Fruit fly (Drosophila melanogaster) whole organism, embryonic: ENCODE data around the gene CG9616.

Source experiments
- Aef1 ChIP-seq: fragments of 200-800 bp; sonication (Bioruptor generic); IDR thresholded peaks from 3 replicates; pipeline ENCODE4 v1.3.6; 2022; ENCODE audit warnings: missing biosample characterization, missing genetic modification characterization
- B-H2 ChIP-seq: fragments of 200-800 bp; sonication (Bioruptor generic); optimal IDR thresholded peaks from 2 replicates; lab custom pipeline; 2018; ENCODE audit warnings: missing biosample characterization, mild to moderate bottlenecking, missing genetic modification characterization
- C15 ChIP-seq: fragments of 200-800 bp; sonication (Bioruptor generic); IDR thresholded peaks from 3 replicates; pipeline ENCODE4 v1.3.6; 2022; ENCODE audit warnings: missing biosample characterization, missing genetic modification characterization
- CG11695 ChIP-seq: fragments of 200-800 bp; sonication (Bioruptor generic); IDR thresholded peaks from 3 replicates; pipeline ENCODE4 v1.3.6; 2022; ENCODE audit warnings: missing biosample characterization, missing genetic modification characterization
- CG11723 ChIP-seq: fragments of 200-800 bp; sonication (Bioruptor generic); optimal IDR thresholded peaks from 2 replicates; lab custom pipeline; 2017; ENCODE audit warnings: missing biosample characterization, mild to moderate bottlenecking, missing genetic modification characterization
- CG13775 ChIP-seq: fragments of 200-800 bp; sonication (Bioruptor generic); optimal IDR thresholded peaks from 3 replicates; lab custom pipeline; 2017; ENCODE audit warnings: missing biosample characterization, mild to moderate bottlenecking, missing genetic modification characterization
- CG14667 ChIP-seq: fragments of 200-800 bp; sonication (Bioruptor generic); IDR thresholded peaks from 2 replicates; pipeline ENCODE4 v1.3.6; 2022; ENCODE audit warnings: missing biosample characterization, missing genetic modification characterization
- CG1529 ChIP-seq: fragments of 200-800 bp; sonication (Bioruptor generic); optimal IDR thresholded peaks from 3 replicates; lab custom pipeline; 2018; ENCODE audit warnings: missing biosample characterization, missing genetic modification characterization
- CG15514 ChIP-seq: fragments of 200-800 bp; sonication (Bioruptor generic); optimal IDR thresholded peaks from 3 replicates; lab custom pipeline; 2017; ENCODE audit warnings: missing biosample characterization, missing genetic modification characterization, mild to moderate bottlenecking, moderate library complexity, missing genetic modification reagents
- CG2199 ChIP-seq: fragments of 200-800 bp; sonication (Bioruptor generic); IDR thresholded peaks from 3 replicates; pipeline ENCODE4 v1.3.6; 2022; ENCODE audit warnings: missing biosample characterization, missing genetic modification characterization
- CG2712 ChIP-seq: fragments of 200-800 bp; optimal IDR thresholded peaks from 3 replicates; lab custom pipeline; 2019; ENCODE audit warnings: missing biosample characterization, mild to moderate bottlenecking, missing genetic modification characterization, moderate library complexity
- CG30403 ChIP-seq: fragments of 200-800 bp; sonication (Bioruptor generic); optimal IDR thresholded peaks from 3 replicates; lab custom pipeline; 2016; ENCODE audit warnings: missing biosample characterization, missing genetic modification characterization
- CG3065 ChIP-seq: fragments of 200-800 bp; sonication (Bioruptor generic); optimal IDR thresholded peaks from 2 replicates; lab custom pipeline; 2016; ENCODE audit warnings: missing biosample characterization, missing genetic modification characterization
- CG32532 ChIP-seq: fragments of 200-800 bp; sonication (Bioruptor generic); IDR thresholded peaks from 2 replicates; pipeline ENCODE4 v1.3.6; 2022; ENCODE audit warnings: missing biosample characterization, missing genetic modification characterization
- CG32767 ChIP-seq: fragments of 200-800 bp; sonication (Bioruptor generic); IDR thresholded peaks from 2 replicates; pipeline ENCODE4 v1.3.6; 2022; ENCODE audit warnings: missing biosample characterization, missing genetic modification characterization
- CG7745 ChIP-seq: fragments of 200-800 bp; sonication (Bioruptor generic); optimal IDR thresholded peaks from 2 replicates; lab custom pipeline; 2018; ENCODE audit warnings: missing biosample characterization, mild to moderate bottlenecking, missing genetic modification characterization, moderate library complexity
- CG8765 ChIP-seq: fragments of 200-800 bp; sonication (Bioruptor generic); IDR thresholded peaks from 2 replicates; pipeline ENCODE4 v1.3.6; 2022; ENCODE audit warnings: missing biosample characterization, missing genetic modification characterization
- CHES-1-like ChIP-seq: fragments of 200-800 bp; sonication (Bioruptor generic); optimal IDR thresholded peaks from 2 replicates; lab custom pipeline; 2016; ENCODE audit warnings: missing biosample characterization, missing genetic modification characterization
- CrebB ChIP-seq: fragments of 200-800 bp; sonication (Bioruptor generic); optimal IDR thresholded peaks from 3 replicates; lab custom pipeline; 2018; ENCODE audit warnings: missing biosample characterization, mild to moderate bottlenecking, missing genetic modification characterization
- Eip74EF ChIP-seq, 2 experiments: fragments of 200-800 bp in 1 of 2; fragments of >200 bp in 1 of 2; sonication (Bioruptor generic) in 1 of 2; optimal IDR thresholded peaks; 2 replicates each; lab custom pipeline; 2017 to 2019; ENCODE audit warnings: missing biosample characterization in 2 of 2, missing genetic modification characterization in 2 of 2, mild to moderate bottlenecking in 1 of 2, moderate library complexity in 1 of 2
- Fer3 ChIP-seq: fragments of 200-800 bp; sonication (Bioruptor generic); optimal IDR thresholded peaks from 2 replicates; lab custom pipeline; 2018; ENCODE audit warnings: missing biosample characterization, mild to moderate bottlenecking, missing genetic modification characterization, moderate library complexity
- GATAe ChIP-seq: fragments of 200-800 bp; sonication (Bioruptor generic); conservative IDR thresholded peaks from 2 replicates; pipeline ENCODE4 v1.3.6; 2022; ENCODE audit warnings: missing biosample characterization, missing genetic modification characterization
- H2.0 ChIP-seq: fragments of 200-800 bp; sonication (Bioruptor generic); IDR thresholded peaks from 2 replicates; pipeline ENCODE4 v1.3.6; 2022; ENCODE audit warnings: missing biosample characterization, missing genetic modification characterization
- Hmr ChIP-seq: fragments of 200-800 bp; sonication (Bioruptor generic); optimal IDR thresholded peaks from 3 replicates; lab custom pipeline; 2017; ENCODE audit warnings: mild to moderate bottlenecking, missing biosample characterization, missing genetic modification reagents, missing genetic modification characterization
- Lhr ChIP-seq: fragments of 200-800 bp; sonication (Bioruptor generic); optimal IDR thresholded peaks from 3 replicates; lab custom pipeline; 2017; ENCODE audit warnings: mild to moderate bottlenecking, missing biosample characterization, missing genetic modification reagents, missing genetic modification characterization
- Lim3 ChIP-seq: fragments of 200-800 bp; sonication (Bioruptor generic); IDR thresholded peaks from 2 replicates; pipeline ENCODE4 v1.3.6; 2022; ENCODE audit warnings: missing biosample characterization, missing genetic modification characterization
- MBD-R2 ChIP-seq: fragments of 200-800 bp; sonication (Bioruptor generic); IDR thresholded peaks from 2 replicates; pipeline ENCODE4 v1.3.6; 2022; ENCODE audit warnings: missing biosample characterization, missing genetic modification characterization
- Nf-YC ChIP-seq: fragments of 200-800 bp; optimal IDR thresholded peaks from 3 replicates; lab custom pipeline; 2019; ENCODE audit warnings: missing biosample characterization, mild to moderate bottlenecking, missing genetic modification characterization, moderate library complexity
- NfI ChIP-seq: fragments of 200-800 bp; sonication (Bioruptor generic); optimal IDR thresholded peaks from 3 replicates; lab custom pipeline; 2018; ENCODE audit warnings: missing biosample characterization, mild to moderate bottlenecking, missing genetic modification characterization, moderate library complexity
- PHDP ChIP-seq: fragments of 200-800 bp; sonication (Bioruptor generic); optimal IDR thresholded peaks from 3 replicates; lab custom pipeline; 2018; ENCODE audit warnings: missing biosample characterization, mild to moderate bottlenecking, missing genetic modification characterization, moderate library complexity
- Side ChIP-seq: fragments of 200-800 bp; sonication (Bioruptor generic); optimal IDR thresholded peaks from 2 replicates; lab custom pipeline; 2016; ENCODE audit warnings: missing biosample characterization, missing genetic modification characterization
- Sry-δ ChIP-seq: fragments of 200-800 bp; sonication (Bioruptor generic); optimal IDR thresholded peaks from 2 replicates; lab custom pipeline; 2016; ENCODE audit warnings: missing biosample characterization, missing genetic modification characterization
- abd-A ChIP-seq: fragments of 200-800 bp; sonication (Bioruptor generic); optimal IDR thresholded peaks from 3 replicates; lab custom pipeline; 2019; ENCODE audit warnings: missing biosample characterization, mild to moderate bottlenecking, missing genetic modification characterization, moderate library complexity
- amos ChIP-seq: fragments of 200-800 bp; sonication (Bioruptor generic); IDR thresholded peaks from 2 replicates; pipeline ENCODE4 v1.3.6; 2022; ENCODE audit warnings: missing biosample characterization, missing genetic modification characterization; ENCODE audit not compliant: partially characterized antibody
- crp ChIP-seq, 2 experiments: fragments of 200-800 bp; sonication (Bioruptor generic); optimal IDR thresholded peaks; 2 replicates in 1 of 2; 3 replicates in 1 of 2; lab custom pipeline; 2017; ENCODE audit warnings: missing biosample characterization in 2 of 2, missing genetic modification characterization in 2 of 2, mild to moderate bottlenecking in 1 of 2, moderate library complexity in 1 of 2
- gcm ChIP-seq: fragments of 200-800 bp; sonication (Bioruptor generic); optimal IDR thresholded peaks from 2 replicates; lab custom pipeline; 2019; ENCODE audit warnings: missing biosample characterization, mild to moderate bottlenecking, missing genetic modification characterization, moderate library complexity
- grau ChIP-seq: fragments of 200-800 bp; optimal IDR thresholded peaks from 3 replicates; lab custom pipeline; 2019; ENCODE audit warnings: missing biosample characterization, mild to moderate bottlenecking, missing genetic modification characterization, moderate library complexity
- grn ChIP-seq: fragments of 200-800 bp; sonication (Bioruptor generic); optimal IDR thresholded peaks from 3 replicates; lab custom pipeline; 2017; ENCODE audit warnings: missing biosample characterization, missing genetic modification characterization
- h ChIP-seq: fragments of >200 bp; optimal IDR thresholded peaks from 2 replicates; lab custom pipeline; 2017
- ham ChIP-seq: fragments of 200-800 bp; sonication (Bioruptor generic); IDR thresholded peaks from 2 replicates; pipeline ENCODE4 v1.3.6; 2022; ENCODE audit warnings: missing biosample characterization, missing genetic modification characterization
- jigr1 ChIP-seq: fragments of 200-800 bp; sonication (Bioruptor generic); IDR thresholded peaks from 3 replicates; pipeline ENCODE4 v1.3.6; 2022; ENCODE audit warnings: missing biosample characterization, missing genetic modification characterization
- ken ChIP-seq: fragments of 200-800 bp; sonication (Bioruptor generic); IDR thresholded peaks from 3 replicates; pipeline ENCODE4 v1.3.6; 2022; ENCODE audit warnings: missing biosample characterization, missing genetic modification characterization
- lab ChIP-seq: fragments of 200-800 bp; sonication (Bioruptor generic); optimal IDR thresholded peaks from 3 replicates; lab custom pipeline; 2017; ENCODE audit warnings: missing biosample characterization, missing genetic modification characterization, mild to moderate bottlenecking, moderate library complexity, missing genetic modification reagents
- luna ChIP-seq: fragments of 200-800 bp; sonication (Bioruptor generic); optimal IDR thresholded peaks from 2 replicates; lab custom pipeline; 2016; ENCODE audit warnings: missing biosample characterization, missing genetic modification characterization
- nom ChIP-seq: fragments of 200-800 bp; sonication (Bioruptor generic); optimal IDR thresholded peaks from 2 replicates; lab custom pipeline; 2017; ENCODE audit warnings: missing biosample characterization, missing genetic modification characterization, mild to moderate bottlenecking, moderate library complexity, missing genetic modification reagents
- pfk ChIP-seq: fragments of 200-800 bp; sonication (Bioruptor generic); optimal IDR thresholded peaks from 2 replicates; lab custom pipeline; 2018; ENCODE audit warnings: missing biosample characterization, mild to moderate bottlenecking, missing genetic modification characterization, moderate library complexity
- sna ChIP-seq: fragments of 200-800 bp; sonication (Bioruptor generic); IDR thresholded peaks from 2 replicates; pipeline ENCODE4 v1.3.6; 2022; ENCODE audit warnings: missing biosample characterization, missing genetic modification characterization; ENCODE audit not compliant: partially characterized antibody
- trem ChIP-seq: fragments of 200-800 bp; optimal IDR thresholded peaks from 3 replicates; lab custom pipeline; 2019; ENCODE audit warnings: missing biosample characterization, mild to moderate bottlenecking, missing genetic modification characterization, moderate library complexity
- unpg ChIP-seq: fragments of 200-800 bp; sonication (Bioruptor generic); optimal IDR thresholded peaks from 3 replicates; lab custom pipeline; 2018; ENCODE audit warnings: missing biosample characterization, mild to moderate bottlenecking, missing genetic modification characterization, moderate library complexity
- usp ChIP-seq: fragments of >200 bp; optimal IDR thresholded peaks from 2 replicates; lab custom pipeline; 2017; ENCODE audit warnings: missing biosample characterization, missing genetic modification characterization

The CG9616 gene

DNA sequence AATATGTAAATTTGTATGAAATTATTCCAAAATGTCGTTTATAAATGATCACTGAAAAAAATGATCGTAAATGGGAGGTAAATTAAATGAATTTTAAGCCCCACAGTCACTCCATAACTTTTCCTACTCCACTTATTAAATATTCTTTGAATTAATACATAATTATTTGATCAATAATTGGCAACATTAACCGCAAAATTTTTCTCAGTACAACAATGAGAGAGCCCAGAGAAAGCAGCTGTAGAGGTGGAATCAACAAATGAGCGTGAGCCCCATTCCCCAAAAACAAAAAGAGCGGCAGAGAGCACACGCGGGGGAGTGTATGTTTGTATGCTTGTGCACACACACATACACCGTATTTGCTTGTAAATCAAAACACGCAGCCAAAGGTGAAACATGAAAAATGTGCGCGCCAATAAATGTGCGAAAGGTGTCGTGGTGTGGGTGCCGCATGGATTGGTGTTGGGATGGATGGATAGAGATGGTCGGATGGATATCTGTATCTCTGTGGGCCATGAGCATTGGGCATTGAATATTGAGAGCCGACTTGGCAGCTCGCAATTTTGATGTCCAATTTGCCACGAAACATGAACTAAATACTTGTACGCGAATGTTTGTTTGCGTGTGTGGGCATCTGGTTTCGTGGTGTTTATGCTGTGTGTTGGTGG, 38.6 kb upstream of the CG9616 start (continued):
- TF ChIP-seq nom = peak; percentile 60
- TF ChIP-seq pfk = no peak
- TF ChIP-seq CG1529 (GFP tag; lab: Kevin White, UChicago) = peak; percentile 98
- TF ChIP-seq H2.0 (GFP tag; lab: Robert Waterston, UW) = no peak
- peak; percentile 99 for TF ChIP-seq Fer3 (tag; lab: Kevin White, UChicago)
- TF ChIP-seq sna (GFP tag; lab: Robert Waterston, UW) = no peak
- peak; percentile 93 for TF ChIP-seq CG15514 (GFP tag; lab: Kevin White, UChicago)
- no peak for TF ChIP-seq MBD-R2
- peak in 1 of 2 experiments; percentile 99 for TF ChIP-seq Eip74EF (GFP tag; optimal IDR thresholded peaks at IDR 0.05; lab: Kevin White, UChicago)
- TF ChIP-seq gcm (GFP tag; lab: Kevin White, UChicago) = peak; percentile 98
- peak; percentile 98 for TF ChIP-seq CrebB (tag; lab: Kevin White, UChicago)
- TF ChIP-seq grn = peak; percentile 87
- no peak for TF ChIP-seq ham (GFP tag; lab: Robert Waterston, UW)
- no peak for TF ChIP-seq CG8765
- no peak for TF ChIP-seq h (lab: Kevin White, UChicago)
- no peak for TF ChIP-seq CG11695 (GFP tag; lab: Robert Waterston, UW)
- peak; percentile 99 for TF ChIP-seq CG2712 (tag; lab: Kevin White, UChicago)
- TF ChIP-seq trem (tag; lab: Kevin White, UChicago) = peak; percentile 95
- TF ChIP-seq Sry-δ = peak; percentile 28
- peak; percentile 99 for TF ChIP-seq Hmr
- TF ChIP-seq CG32532 (GFP tag; lab: Robert Waterston, UW) = no peak
- no peak for TF ChIP-seq amos (GFP tag; lab: Robert Waterston, UW)
- no peak for TF ChIP-seq Lim3
- peak; percentile 97 for TF ChIP-seq CG11723 (GFP tag; lab: Kevin White, UChicago)
- peak; percentile 99 for TF ChIP-seq CG30403 (GFP tag; lab: Kevin White, UChicago)
- peak; percentile 98 for TF ChIP-seq grau (tag; lab: Kevin White, UChicago)
- no peak for TF ChIP-seq usp (GFP tag; lab: Kevin White, UChicago)
- no peak for TF ChIP-seq CG32767 (GFP tag; lab: Robert Waterston, UW)
- TF ChIP-seq Aef1 (GFP tag; lab: Robert Waterston, UW) = no peak
- no peak for TF ChIP-seq ken (GFP tag; lab: Robert Waterston, UW)
- peak; percentile 98 for TF ChIP-seq CG13775 (GFP tag; lab: Kevin White, UChicago)
- peak; percentile 28 to 75 for TF ChIP-seq crp (GFP tag; optimal IDR thresholded peaks at IDR 0.05; lab: Kevin White, UChicago)
- peak; percentile 90 for TF ChIP-seq luna (GFP tag; lab: Kevin White, UChicago)
- no peak for TF ChIP-seq C15 (GFP tag; lab: Robert Waterston, UW)
- peak; percentile 94 for TF ChIP-seq B-H2 (GFP tag; lab: Kevin White, UChicago)
- TF ChIP-seq Lhr (GFP tag; lab: Kevin White, UChicago) = peak; percentile 94
- TF ChIP-seq PHDP (tag; lab: Kevin White, UChicago) = peak; percentile 99
- no peak for TF ChIP-seq CG2199 (GFP tag; lab: Robert Waterston, UW)
- TF ChIP-seq CG3065 (GFP tag; lab: Kevin White, UChicago) = peak; percentile 97
- peak; percentile 93 for TF ChIP-seq CHES-1-like (GFP tag; lab: Kevin White, UChicago)
- TF ChIP-seq CG7745 = peak; percentile 83
- peak; percentile 89 for TF ChIP-seq Nf-YC (tag; lab: Kevin White, UChicago)
- peak; percentile 99 for TF ChIP-seq abd-A (tag; lab: Kevin White, UChicago)
- TF ChIP-seq NfI (GFP tag; lab: Kevin White, UChicago) = peak; percentile 99
- peak; percentile 93 for TF ChIP-seq Side
- TF ChIP-seq GATAe (GFP tag; lab: Robert Waterston, UW) = no peak
- peak; percentile 99 for TF ChIP-seq lab (GFP tag; lab: Kevin White, UChicago)
- no peak for TF ChIP-seq CG14667
- TF ChIP-seq jigr1 (GFP tag; lab: Robert Waterston, UW) = no peak
- peak; percentile 99 for TF ChIP-seq unpg (GFP tag; lab: Kevin White, UChicago)
